Fruit fly (Drosophila melanogaster) whole organism, embryonic: ENCODE data around the gene CG32708.

Source experiments
- B-H2 ChIP-seq: fragments of 200-800 bp; sonication (Bioruptor generic); optimal IDR thresholded peaks from 2 replicates; lab custom pipeline; 2018; ENCODE audit warnings: missing biosample characterization, mild to moderate bottlenecking, missing genetic modification characterization
- CG15479 ChIP-seq: fragments of 200-800 bp; sonication (Bioruptor generic); optimal IDR thresholded peaks from 3 replicates; lab custom pipeline; 2019; ENCODE audit warnings: missing biosample characterization, mild to moderate bottlenecking, missing genetic modification characterization, moderate library complexity
- CG17612 ChIP-seq: fragments of 200-800 bp; sonication (Bioruptor generic); IDR thresholded peaks from 2 replicates; pipeline ENCODE4 v1.3.6; 2022; ENCODE audit warnings: missing biosample characterization, missing genetic modification characterization
- Dref ChIP-seq: fragments of 200-800 bp; sonication (Bioruptor generic); IDR thresholded peaks from 2 replicates; pipeline ENCODE4 v1.3.6; 2022; ENCODE audit warnings: missing biosample characterization, missing genetic modification characterization
- Kr ChIP-seq: fragments of 200-800 bp; sonication (Bioruptor generic); optimal IDR thresholded peaks from 2 replicates; lab custom pipeline; 2017; ENCODE audit warnings: missing biosample characterization, mild to moderate bottlenecking, missing genetic modification characterization
- NfI ChIP-seq: fragments of 200-800 bp; sonication (Bioruptor generic); optimal IDR thresholded peaks from 3 replicates; lab custom pipeline; 2018; ENCODE audit warnings: missing biosample characterization, mild to moderate bottlenecking, missing genetic modification characterization, moderate library complexity
- Six4 ChIP-seq: fragments of 200-800 bp; sonication (Bioruptor generic); optimal IDR thresholded peaks from 2 replicates; lab custom pipeline; 2016; ENCODE audit warnings: missing biosample characterization, missing genetic modification characterization
- amos ChIP-seq: fragments of 200-800 bp; sonication (Bioruptor generic); IDR thresholded peaks from 2 replicates; pipeline ENCODE4 v1.3.6; 2022; ENCODE audit warnings: missing biosample characterization, missing genetic modification characterization; ENCODE audit not compliant: partially characterized antibody
- br ChIP-seq: fragments of >200 bp; optimal IDR thresholded peaks from 2 replicates; lab custom pipeline; 2017
- disco-r ChIP-seq: fragments of 200-800 bp; sonication (Bioruptor generic); optimal IDR thresholded peaks from 2 replicates; lab custom pipeline; 2016; ENCODE audit warnings: missing biosample characterization, missing genetic modification characterization
- pho ChIP-seq: fragments of 200-800 bp; sonication (Bioruptor generic); optimal IDR thresholded peaks from 2 replicates; lab custom pipeline; 2016; ENCODE audit warnings: missing biosample characterization, missing genetic modification characterization
- prd ChIP-seq, 3 experiments: fragments of >200 bp in 2 of 3; fragments of 200-800 bp in 1 of 3; sonication (Bioruptor generic) in 1 of 3; optimal IDR thresholded peaks in 2 of 3; IDR thresholded peaks in 1 of 3; 2 replicates in 2 of 3; 3 replicates in 1 of 3; pipeline versions ENCODE4 v1.3.6 to Lab custom; 2017 to 2022; ENCODE audit warnings: missing biosample characterization in 1 of 3, missing genetic modification characterization in 1 of 3
- zf30C ChIP-seq: fragments of 200-800 bp; sonication (Bioruptor generic); optimal IDR thresholded peaks from 3 replicates; lab custom pipeline; 2018; ENCODE audit warnings: missing biosample characterization, mild to moderate bottlenecking, missing genetic modification characterization

dm6 chrX:9090057-9090358 lies 4.3 kb downstream of the CG32708 start:
- no peak for TF ChIP-seq pho (GFP tag; lab: Kevin White, UChicago)
- no peak for TF ChIP-seq Kr
- no peak for TF ChIP-seq B-H2 (GFP tag; lab: Kevin White, UChicago)
- TF ChIP-seq disco-r (GFP tag; lab: Kevin White, UChicago): no peak
- no peak for TF ChIP-seq Six4 (GFP tag; lab: Kevin White, UChicago)
- TF ChIP-seq Dref (GFP tag; lab: Robert Waterston, UW): no peak
- no peak for TF ChIP-seq br (lab: Kevin White, UChicago)
- no peak for TF ChIP-seq CG17612 (GFP tag; lab: Robert Waterston, UW)
- no peak for TF ChIP-seq prd (optimal IDR thresholded peaks at IDR 0.05; lab: Kevin White, UChicago)
- no peak for TF ChIP-seq prd (GFP tag; IDR thresholded peaks at IDR 0.05; lab: Robert Waterston, UW)
- no peak for TF ChIP-seq amos (GFP tag; lab: Robert Waterston, UW)
- no peak for TF ChIP-seq CG15479 (GFP tag; lab: Kevin White, UChicago)
- TF ChIP-seq NfI: no peak
- no peak for TF ChIP-seq zf30C (GFP tag; lab: Kevin White, UChicago)
